Worm (Caenorhabditis elegans): Measurements from ENCODE around the gene F32E10.9.

- TF ChIP-seq lir-3 (tag; optimal IDR thresholded peaks at IDR 0.05; ENCODE audit: poor library complexity) (no peak), nhr-20 (tag; optimal IDR thresholded peaks at IDR 0.05) (no peak), pax-3 (tag; optimal IDR thresholded peaks at IDR 0.05) (no peak), lsy-2 (tag; optimal IDR thresholded peaks at IDR 0.05) (no peak), mab-9 (GFP tag; IDR thresholded peaks at IDR 0.05) (no peak), nhr-11 (tag; optimal IDR thresholded peaks at IDR 0.05) (no peak), alr-1 (tag; optimal IDR thresholded peaks at IDR 0.05; ENCODE audit: borderline replicate concordance) (no peak), nhr-28 (tag; optimal IDR thresholded peaks at IDR 0.05) (no peak), unc-62 (GFP tag; optimal IDR thresholded peaks at IDR 0.05) (no peak), ama-1 (optimal IDR thresholded peaks at IDR 0.05) (no peak), unc-130 (tag; optimal IDR thresholded peaks at IDR 0.05) (no peak), elt-3 (tag; optimal IDR thresholded peaks at IDR 0.05) (no peak)
Observed at ce11 chrIV:7547843-7548578, 15.7 kb downstream of the F32E10.9 start, which contains the start of the genes cdd-2 and oef-1.
